Worm (Caenorhabditis elegans) whole organism, L4 larva: ENCODE measurements around the gene flh-3.

Experiments
- F10B5.3 ChIP-seq: sonication (generic microtip); optimal IDR thresholded peaks from 2 replicates; lab custom pipeline; 2016; ENCODE audit warnings: mild to moderate bottlenecking, missing genetic modification characterization, missing compliant biosample characterization
- dpl-1 ChIP-seq: fragments of 150-350 bp; optimal IDR thresholded peaks from 2 replicates; lab custom pipeline; 2014; ENCODE audit warnings: missing biosample characterization, missing genetic modification reagents, missing genetic modification characterization
- egl-27 ChIP-seq: sonication (generic microtip); optimal IDR thresholded peaks from 3 replicates; lab custom pipeline; 2017; ENCODE audit warnings: missing biosample characterization, missing genetic modification reagents, missing genetic modification characterization
- lin-29 ChIP-seq: fragments of 200-800 bp; sonication (Bioruptor generic); IDR thresholded peaks from 2 replicates; pipeline ENCODE4 v1.3.6; 2022; ENCODE audit warnings: missing genetic modification reagents, missing genetic modification characterization, missing compliant biosample characterization
- mdl-1 ChIP-seq, 2 experiments: fragments of 150-350 bp in 1 of 2; sonication (generic microtip) in 1 of 2; optimal IDR thresholded peaks; 2 replicates each; lab custom pipeline; 2014 to 2017; ENCODE audit warnings: missing biosample characterization in 2 of 2, missing genetic modification characterization in 2 of 2
- nhr-11 ChIP-seq: fragments of 150-350 bp; optimal IDR thresholded peaks from 2 replicates; lab custom pipeline; 2014; ENCODE audit warnings: missing biosample characterization, missing genetic modification characterization
- nhr-237 ChIP-seq: sonication (generic microtip); optimal IDR thresholded peaks from 2 replicates; lab custom pipeline; 2017; ENCODE audit warnings: missing biosample characterization, missing genetic modification characterization
- pha-4 ChIP-seq, 2 experiments: fragments of 150-350 bp in 1 of 2; fragments of 200-800 bp in 1 of 2; sonication (Bioruptor generic) in 1 of 2; IDR thresholded peaks in 1 of 2; optimal IDR thresholded peaks in 1 of 2; 2 replicates each; pipeline versions ENCODE4 v1.3.6 to Lab custom; 2014 to 2022; ENCODE audit warnings: missing genetic modification characterization in 2 of 2, missing genetic modification reagents in 2 of 2, missing biosample characterization in 1 of 2, missing compliant biosample characterization in 1 of 2
- pqm-1 ChIP-seq: sonication (generic microtip); optimal IDR thresholded peaks from 2 replicates; lab custom pipeline; 2017; ENCODE audit warnings: missing biosample characterization, missing genetic modification characterization
- skn-1 ChIP-seq: fragments of 150-350 bp; optimal IDR thresholded peaks from 2 replicates; lab custom pipeline; 2014; ENCODE audit warnings: missing biosample characterization, missing genetic modification characterization
- snpc-1.2 ChIP-seq: fragments of 200-800 bp; sonication (Bioruptor generic); IDR thresholded peaks from 2 replicates; pipeline ENCODE4 v1.3.6; 2022; ENCODE audit warnings: missing genetic modification reagents, missing genetic modification characterization, missing compliant biosample characterization
- unc-39 ChIP-seq: sonication (generic microtip); optimal IDR thresholded peaks from 2 replicates; lab custom pipeline; 2017; ENCODE audit warnings: missing biosample characterization, missing genetic modification characterization
- zfp-3 ChIP-seq: fragments of 200-800 bp; sonication (Bioruptor generic); conservative IDR thresholded peaks from 2 replicates; pipeline ENCODE4 v1.3.6; 2022; ENCODE audit warnings: missing genetic modification reagents, missing genetic modification characterization, missing compliant biosample characterization

- TF ChIP-seq mdl-1 (tag; optimal IDR thresholded peaks at IDR 0.05; lab: Kevin White, UChicago) (no peak), snpc-1.2 (GFP tag; lab: Robert Waterston, UW) (no peak), egl-27 (tag; lab: Kevin White, UChicago) (no peak), skn-1 (tag; lab: Kevin White, UChicago) (no peak), lin-29 (GFP tag; lab: Robert Waterston, UW) (no peak), F10B5.3 (tag; lab: Kevin White, UChicago) (no peak), pha-4 (GFP tag; IDR thresholded peaks at IDR 0.05; lab: Robert Waterston, UW) (no peak; the same call in 1 of the 2 replicates), pha-4 (tag; optimal IDR thresholded peaks at IDR 0.05; lab: Kevin White, UChicago) (no peak), dpl-1 (no peak), nhr-11 (tag; lab: Kevin White, UChicago) (no peak), zfp-3 (GFP tag; lab: Robert Waterston, UW) (no peak), unc-39 (tag; lab: Kevin White, UChicago) (no peak), nhr-237 (no peak), pqm-1 (no peak)
These were observed 48.3 kb downstream of the flh-3 start for ce11 chrIV:9318147-9318546.
